Fruit fly (Drosophila melanogaster): ENCODE results near the gene bbx.
A peak's percentile ranks its signal among the peaks of the same experiment; 100 is the strongest.

bbx gene

DNA sequence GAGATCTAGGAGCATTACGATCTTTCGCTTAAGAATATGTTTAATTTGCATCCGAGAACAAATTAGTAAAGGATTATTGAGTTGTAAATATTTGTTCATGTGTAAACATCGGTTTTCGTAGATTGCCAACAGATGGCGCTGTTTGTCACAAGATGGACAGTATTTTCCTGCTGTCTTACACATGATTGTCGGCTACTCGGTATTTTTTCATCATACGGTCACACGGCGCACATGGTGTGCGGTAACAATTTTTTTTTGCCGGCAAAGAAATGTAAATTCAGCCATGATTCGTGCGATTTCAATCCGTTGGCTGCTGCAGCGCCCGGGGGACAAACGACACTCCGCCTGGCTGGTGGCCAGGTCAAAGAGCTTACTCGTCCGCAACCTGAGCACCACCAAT is at the start of gene bbx, which contains the start of gene waw:
bbx (plus strand) TSS at position 151 of the 400 bp plus-strand sequence.
waw (plus strand) TSS at position 151 of the 400 bp plus-strand sequence.
- TF ChIP-seq esn (GFP tag; optimal IDR thresholded peaks at IDR 0.05) (peak; percentile 42), vri (GFP tag; optimal IDR thresholded peaks at IDR 0.05) (peak; percentile 99), Eip78C (GFP tag) (peak; percentile 71), fkh (GFP tag; optimal IDR thresholded peaks at IDR 0.05) (peak; percentile 98), CG10669 (GFP tag; optimal IDR thresholded peaks at IDR 0.05) (no peak), Sox14 (GFP tag; optimal IDR thresholded peaks at IDR 0.05) (peak; percentile 4), CG3032 (tag; optimal IDR thresholded peaks at IDR 0.05) (peak; percentile 19), acj6 (GFP tag; optimal IDR thresholded peaks at IDR 0.05) (no peak), CG6808 (GFP tag; optimal IDR thresholded peaks at IDR 0.05) (peak; percentile 22), ss (GFP tag; optimal IDR thresholded peaks at IDR 0.05) (peak in 1 of 2 experiments; percentile 25), svp (GFP tag) (peak; percentile 36), CG11762 (GFP tag; optimal IDR thresholded peaks at IDR 0.05; ENCODE audit: insufficient read depth) (no peak), CG8119 (GFP tag; IDR thresholded peaks at IDR 0.05) (no peak), fd59A (GFP tag; optimal IDR thresholded peaks at IDR 0.05) (no peak), achi (GFP tag; optimal IDR thresholded peaks at IDR 0.05) (no peak), topi (GFP tag; optimal IDR thresholded peaks at IDR 0.05) (peak; percentile 19), fd85E (GFP tag; optimal IDR thresholded peaks at IDR 0.05) (no peak), Smox (GFP tag; optimal IDR thresholded peaks at IDR 0.05) (peak; percentile 6), dac (GFP tag; optimal IDR thresholded peaks at IDR 0.05) (no peak), dsx (GFP tag; optimal IDR thresholded peaks at IDR 0.05; ENCODE audit: poor library complexity, severe bottlenecking) (peak; percentile 12), Lpt (GFP tag; optimal IDR thresholded peaks at IDR 0.05) (no peak), pdm3 (GFP tag; optimal IDR thresholded peaks at IDR 0.05) (no peak), Eip75B (GFP tag; optimal IDR thresholded peaks at IDR 0.05) (peak; percentile 17)

DNA sequence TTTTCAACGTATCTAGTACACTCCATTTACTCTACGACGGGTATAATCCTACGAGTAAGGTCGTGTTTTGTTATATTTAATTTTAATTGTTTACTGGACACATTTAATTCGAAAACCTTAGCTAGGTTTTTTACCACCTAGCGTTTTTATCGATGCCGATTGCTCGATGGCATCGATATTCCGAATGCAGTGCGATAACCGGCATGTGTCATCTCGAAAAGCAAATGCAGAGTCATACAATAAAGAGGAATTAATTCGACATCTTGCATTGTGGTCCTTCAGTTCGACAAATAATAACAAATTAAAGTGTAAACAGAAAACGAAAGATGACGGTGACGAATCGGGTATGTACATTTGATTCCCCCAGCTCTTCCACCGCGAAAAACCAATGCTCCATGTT is 47.0 kb upstream of the bbx start, which contains the start of gene Rpt6:
Rpt6 (plus strand) TSS at position 201 of the 400 bp plus-strand sequence.
- TF ChIP-seq CG6808 (GFP tag; optimal IDR thresholded peaks at IDR 0.05): no peak
- peak; percentile 38 for TF ChIP-seq CG6854 (GFP tag; optimal IDR thresholded peaks at IDR 0.05)
- peak; percentile 2 for TF ChIP-seq lz (GFP tag; optimal IDR thresholded peaks at IDR 0.05)
- peak; percentile 13 for TF ChIP-seq esn (GFP tag; optimal IDR thresholded peaks at IDR 0.05)
- no peak for TF ChIP-seq OdsH (GFP tag; optimal IDR thresholded peaks at IDR 0.05)
- TF ChIP-seq Eip78C (GFP tag): peak; percentile 59
- TF ChIP-seq acj6 (GFP tag; optimal IDR thresholded peaks at IDR 0.05): no peak
- peak; percentile 16 for TF ChIP-seq Sox14 (GFP tag; optimal IDR thresholded peaks at IDR 0.05)

DNA sequence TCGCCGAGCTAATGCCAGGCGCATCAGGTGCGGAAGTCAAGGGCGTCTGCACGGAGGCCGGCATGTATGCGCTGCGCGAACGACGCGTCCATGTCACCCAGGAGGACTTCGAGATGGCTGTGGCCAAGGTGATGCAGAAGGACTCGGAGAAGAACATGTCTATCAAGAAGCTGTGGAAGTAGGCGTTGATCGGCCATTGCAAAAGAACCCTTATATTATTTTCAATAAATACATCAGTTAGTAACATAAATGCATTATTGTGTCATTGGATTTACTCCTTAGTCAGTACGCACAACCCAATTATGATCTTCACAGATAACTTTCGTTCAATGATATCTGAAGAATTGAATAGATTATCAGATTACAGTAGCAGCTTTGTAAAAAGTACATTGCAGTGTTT is 45.4 kb upstream of the bbx start, which contains the start of gene CG1801:
CG1801 (minus strand) TSS at position 101 of the 400 bp plus-strand sequence.
- TF ChIP-seq ss (GFP tag; optimal IDR thresholded peaks at IDR 0.05): no peak
- no peak for TF ChIP-seq Gug (GFP tag; IDR thresholded peaks at IDR 0.05)
- no peak for TF ChIP-seq lz (GFP tag; optimal IDR thresholded peaks at IDR 0.05)
- no peak for TF ChIP-seq CG6854 (GFP tag; optimal IDR thresholded peaks at IDR 0.05)
- TF ChIP-seq Smox (GFP tag; optimal IDR thresholded peaks at IDR 0.05): no peak
- no peak for TF ChIP-seq Sox14 (GFP tag; optimal IDR thresholded peaks at IDR 0.05)
- TF ChIP-seq net (GFP tag; optimal IDR thresholded peaks at IDR 0.05): no peak
- TF ChIP-seq fd59A (GFP tag; optimal IDR thresholded peaks at IDR 0.05): no peak
- TF ChIP-seq CG6163 (GFP tag; IDR thresholded peaks at IDR 0.05): no peak
- no peak for TF ChIP-seq esn (GFP tag; optimal IDR thresholded peaks at IDR 0.05)
- TF ChIP-seq eg (GFP tag; IDR thresholded peaks at IDR 0.05): no peak
- TF ChIP-seq CG16779 (tag; optimal IDR thresholded peaks at IDR 0.05): no peak
- TF ChIP-seq dsx (GFP tag; optimal IDR thresholded peaks at IDR 0.05; ENCODE audit: poor library complexity, severe bottlenecking): no peak

DNA sequence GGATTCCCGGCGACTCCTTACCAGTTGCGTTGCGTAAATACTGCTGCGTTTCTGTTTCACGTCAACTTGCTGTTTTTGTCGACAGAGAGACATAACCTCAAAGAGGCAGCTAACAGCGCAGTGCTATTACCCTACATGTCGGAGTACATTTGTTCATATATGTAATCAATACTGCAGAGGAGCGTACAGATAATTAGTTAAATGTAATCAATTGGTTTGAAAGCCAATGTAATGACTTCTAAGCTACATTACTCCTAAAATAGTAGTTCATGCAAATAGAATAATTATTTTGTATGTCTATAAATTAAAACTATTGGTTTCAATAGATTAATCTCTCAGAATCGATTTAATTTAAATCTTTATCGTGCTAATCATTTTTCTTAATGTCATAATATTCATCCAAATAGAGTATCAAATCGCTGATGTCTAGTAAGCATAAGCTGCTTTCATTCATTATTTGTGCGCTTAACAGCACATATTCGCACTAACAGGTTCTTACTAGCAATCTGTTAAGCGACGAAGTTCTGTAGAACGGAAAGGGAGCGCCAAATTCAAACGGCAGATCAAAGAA is 43.5 kb upstream of the bbx start, which contains the start of the genes SLIRP1 and anox:
SLIRP1 (minus strand) TSS at position 95 of the 571 bp plus-strand sequence.
anox (minus strand) TSS at position 95 of the 571 bp plus-strand sequence.
- TF ChIP-seq CG1621 (tag; optimal IDR thresholded peaks at IDR 0.05) (peak; percentile 79), svp (GFP tag) (peak; percentile 92), Eip78C (GFP tag) (peak; percentile 96), CG6808 (GFP tag; optimal IDR thresholded peaks at IDR 0.05) (peak; percentile 86), CG4318 (GFP tag; optimal IDR thresholded peaks at IDR 0.05) (no peak), Hr39 (GFP tag; optimal IDR thresholded peaks at IDR 0.05) (peak; percentile 82), lz (GFP tag; optimal IDR thresholded peaks at IDR 0.05) (peak; percentile 91), dsx (GFP tag; optimal IDR thresholded peaks at IDR 0.05; ENCODE audit: poor library complexity, severe bottlenecking) (peak; percentile 88), spab (GFP tag; optimal IDR thresholded peaks at IDR 0.05) (peak; percentile 81), achi (GFP tag; optimal IDR thresholded peaks at IDR 0.05) (peak; percentile 82), Sox102F (GFP tag; optimal IDR thresholded peaks at IDR 0.05) (peak; percentile 74), Eip93F (GFP tag; optimal IDR thresholded peaks at IDR 0.05) (no peak), fd59A (GFP tag; optimal IDR thresholded peaks at IDR 0.05) (peak; percentile 84), CG15336 (GFP tag; IDR thresholded peaks at IDR 0.05) (peak; percentile 86), CG8319 (GFP tag; optimal IDR thresholded peaks at IDR 0.05) (peak; percentile 65), CG6792 (GFP tag; optimal IDR thresholded peaks at IDR 0.05) (peak; percentile 86), CG8632 (GFP tag; optimal IDR thresholded peaks at IDR 0.05) (peak; percentile 86), CG6854 (GFP tag; optimal IDR thresholded peaks at IDR 0.05) (peak; percentile 71), net (GFP tag; optimal IDR thresholded peaks at IDR 0.05) (peak; percentile 81), Lpt (GFP tag; optimal IDR thresholded peaks at IDR 0.05) (peak; percentile 78), esn (GFP tag; optimal IDR thresholded peaks at IDR 0.05) (peak; percentile 92), cyc (GFP tag; optimal IDR thresholded peaks at IDR 0.05) (peak; percentile 80)
